Fruit fly (Drosophila melanogaster) whole organism, embryonic: ENCODE results near the gene CG32188.
A peak's percentile ranks its signal among the peaks of the same experiment; 100 is the strongest.

Source experiments
- Abd-B ChIP-seq: fragments of 200-800 bp; sonication (Bioruptor generic); optimal IDR thresholded peaks from 2 replicates; lab custom pipeline; 2018; ENCODE audit warnings: missing biosample characterization, mild to moderate bottlenecking, missing genetic modification characterization, moderate library complexity
- B-H1 ChIP-seq: fragments of 200-800 bp; sonication (Bioruptor generic); IDR thresholded peaks from 3 replicates; pipeline ENCODE4 v1.3.6; 2022; ENCODE audit warnings: missing biosample characterization, missing genetic modification characterization
- CG1024 ChIP-seq: fragments of 200-800 bp; sonication (Bioruptor generic); IDR thresholded peaks from 2 replicates; pipeline ENCODE4 v1.3.6; 2022; ENCODE audit warnings: missing biosample characterization, missing genetic modification characterization
- CG11247 ChIP-seq: fragments of 200-800 bp; sonication (Bioruptor generic); IDR thresholded peaks from 2 replicates; pipeline ENCODE4 v1.3.6; 2022; ENCODE audit warnings: missing biosample characterization, missing genetic modification characterization
- CG11456 ChIP-seq: fragments of 200-800 bp; sonication (Bioruptor generic); IDR thresholded peaks from 3 replicates; pipeline ENCODE4 v1.3.6; 2022; ENCODE audit warnings: missing biosample characterization, missing genetic modification characterization
- CG11504 ChIP-seq: fragments of 200-800 bp; sonication (Bioruptor generic); optimal IDR thresholded peaks from 3 replicates; lab custom pipeline; 2019; ENCODE audit warnings: missing biosample characterization, mild to moderate bottlenecking, missing genetic modification characterization, moderate library complexity
- CG12071 ChIP-seq: fragments of 200-800 bp; sonication (Bioruptor generic); optimal IDR thresholded peaks from 3 replicates; lab custom pipeline; 2018; ENCODE audit warnings: missing biosample characterization, mild to moderate bottlenecking, missing genetic modification characterization
- CG13287 ChIP-seq: fragments of 200-800 bp; sonication (Bioruptor generic); IDR thresholded peaks from 2 replicates; pipeline ENCODE4 v1.3.6; 2022; ENCODE audit warnings: missing biosample characterization, missing genetic modification characterization; ENCODE audit not compliant: partially characterized antibody
- CG14860 ChIP-seq: fragments of 200-800 bp; sonication (Bioruptor generic); IDR thresholded peaks from 3 replicates; pipeline ENCODE4 v1.3.6; 2022; ENCODE audit warnings: missing biosample characterization, missing genetic modification characterization; ENCODE audit not compliant: partially characterized antibody
- CG15269 ChIP-seq: fragments of 200-800 bp; sonication (Bioruptor generic); optimal IDR thresholded peaks from 2 replicates; lab custom pipeline; 2018; ENCODE audit warnings: missing biosample characterization, mild to moderate bottlenecking, missing genetic modification characterization, moderate library complexity
- CG2199 ChIP-seq: fragments of 200-800 bp; sonication (Bioruptor generic); IDR thresholded peaks from 3 replicates; pipeline ENCODE4 v1.3.6; 2022; ENCODE audit warnings: missing biosample characterization, missing genetic modification characterization
- CG30431 ChIP-seq: fragments of 200-800 bp; sonication (Bioruptor generic); optimal IDR thresholded peaks from 2 replicates; lab custom pipeline; 2017; ENCODE audit warnings: missing biosample characterization, missing genetic modification characterization
- CG31441 ChIP-seq: fragments of 200-800 bp; sonication (Bioruptor generic); IDR thresholded peaks from 2 replicates; pipeline ENCODE4 v1.3.6; 2022; ENCODE audit warnings: missing biosample characterization, missing genetic modification characterization
- CG34422 ChIP-seq: fragments of 200-800 bp; sonication (Bioruptor generic); IDR thresholded peaks from 3 replicates; pipeline ENCODE4 v1.3.6; 2022; ENCODE audit warnings: missing biosample characterization, missing genetic modification characterization
- CG3726 ChIP-seq: fragments of 200-800 bp; sonication (Bioruptor generic); IDR thresholded peaks from 3 replicates; pipeline ENCODE4, ENCODE4 v1.3.6; 2022; ENCODE audit warnings: missing biosample characterization, missing genetic modification characterization
- CG4282 ChIP-seq: fragments of 200-800 bp; sonication (Bioruptor generic); optimal IDR thresholded peaks from 2 replicates; lab custom pipeline; 2016; ENCODE audit warnings: missing biosample characterization, missing genetic modification characterization
- CG4617 ChIP-seq: fragments of 200-800 bp; sonication (Bioruptor generic); optimal IDR thresholded peaks from 3 replicates; lab custom pipeline; 2016; ENCODE audit warnings: missing biosample characterization, missing genetic modification characterization, borderline replicate concordance
- CG7786 ChIP-seq: fragments of 200-800 bp; sonication (Bioruptor generic); optimal IDR thresholded peaks from 2 replicates; lab custom pipeline; 2016; ENCODE audit warnings: missing biosample characterization, missing genetic modification characterization
- CG7928 ChIP-seq: fragments of 200-800 bp; sonication (Bioruptor generic); optimal IDR thresholded peaks from 2 replicates; lab custom pipeline; 2017; ENCODE audit warnings: missing biosample characterization, mild to moderate bottlenecking, missing genetic modification characterization
- CG8924 ChIP-seq: fragments of 200-800 bp; optimal IDR thresholded peaks from 3 replicates; lab custom pipeline; 2019; ENCODE audit warnings: missing biosample characterization, mild to moderate bottlenecking, missing genetic modification characterization, moderate library complexity
- Dref ChIP-seq: fragments of 200-800 bp; sonication (Bioruptor generic); IDR thresholded peaks from 2 replicates; pipeline ENCODE4 v1.3.6; 2022; ENCODE audit warnings: missing biosample characterization, missing genetic modification characterization
- E2f2 ChIP-seq: fragments of 200-800 bp; sonication (Bioruptor generic); IDR thresholded peaks from 2 replicates; pipeline ENCODE4 v1.3.6; 2022; ENCODE audit warnings: missing biosample characterization, missing genetic modification characterization
- Fer3 ChIP-seq: fragments of 200-800 bp; sonication (Bioruptor generic); optimal IDR thresholded peaks from 2 replicates; lab custom pipeline; 2018; ENCODE audit warnings: missing biosample characterization, mild to moderate bottlenecking, missing genetic modification characterization, moderate library complexity
- HLH3B ChIP-seq: fragments of 200-800 bp; sonication (Bioruptor generic); IDR thresholded peaks from 2 replicates; pipeline ENCODE4 v1.3.6; 2022; ENCODE audit warnings: missing biosample characterization, missing genetic modification characterization
- HLH4C ChIP-seq: fragments of 200-800 bp; sonication (Bioruptor generic); IDR thresholded peaks from 3 replicates; pipeline ENCODE4 v1.3.6; 2022; ENCODE audit warnings: missing biosample characterization, missing genetic modification characterization; ENCODE audit not compliant: partially characterized antibody
- Kr ChIP-seq: fragments of 200-800 bp; sonication (Bioruptor generic); optimal IDR thresholded peaks from 2 replicates; lab custom pipeline; 2017; ENCODE audit warnings: missing biosample characterization, mild to moderate bottlenecking, missing genetic modification characterization
- Optix ChIP-seq: fragments of 200-800 bp; sonication (Bioruptor generic); IDR thresholded peaks from 3 replicates; pipeline ENCODE4 v1.3.6; 2022; ENCODE audit warnings: missing biosample characterization, missing genetic modification characterization
- Pdp1 ChIP-seq, 2 experiments: fragments of 200-800 bp; sonication (Bioruptor generic); optimal IDR thresholded peaks; 3 replicates each; lab custom pipeline; 2016; ENCODE audit warnings: missing biosample characterization in 2 of 2, missing genetic modification characterization in 2 of 2, mild to moderate bottlenecking in 1 of 2, moderate library complexity in 1 of 2
- Rfx ChIP-seq: fragments of 200-800 bp; sonication (Bioruptor generic); IDR thresholded peaks from 2 replicates; pipeline ENCODE4 v1.3.6; 2022; ENCODE audit warnings: missing biosample characterization, missing genetic modification characterization
- Scr ChIP-seq: fragments of 200-800 bp; sonication (Bioruptor generic); IDR thresholded peaks from 2 replicates; pipeline ENCODE4 v1.3.6; 2022; ENCODE audit warnings: missing biosample characterization, missing genetic modification characterization; ENCODE audit not compliant: partially characterized antibody
- Sry-δ ChIP-seq: fragments of 200-800 bp; sonication (Bioruptor generic); optimal IDR thresholded peaks from 2 replicates; lab custom pipeline; 2016; ENCODE audit warnings: missing biosample characterization, missing genetic modification characterization
- TFAM ChIP-seq: fragments of 200-800 bp; sonication (Bioruptor generic); optimal IDR thresholded peaks from 2 replicates; lab custom pipeline; 2017; ENCODE audit warnings: missing biosample characterization, missing genetic modification characterization, inconsistent platforms
- ato ChIP-seq: fragments of 200-800 bp; sonication (Bioruptor generic); IDR thresholded peaks from 2 replicates; pipeline ENCODE4 v1.3.6; 2022; ENCODE audit warnings: missing biosample characterization, missing genetic modification characterization; ENCODE audit not compliant: partially characterized antibody
- cas ChIP-seq: fragments of 200-800 bp; sonication (Bioruptor generic); IDR thresholded peaks from 2 replicates; pipeline ENCODE4 v1.3.6; 2022; ENCODE audit warnings: missing biosample characterization, missing genetic modification characterization
- chm ChIP-seq: fragments of 200-800 bp; sonication (Bioruptor generic); IDR thresholded peaks from 2 replicates; pipeline ENCODE4 v1.3.6; 2022; ENCODE audit warnings: missing biosample characterization, missing genetic modification characterization
- crol ChIP-seq: fragments of 200-800 bp; sonication (Bioruptor generic); IDR thresholded peaks from 2 replicates; pipeline ENCODE4 v1.3.6; 2022; ENCODE audit warnings: missing biosample characterization, missing genetic modification characterization
- dimm ChIP-seq: fragments of 200-800 bp; sonication (Bioruptor generic); IDR thresholded peaks from 2 replicates; pipeline ENCODE4 v1.3.6; 2022; ENCODE audit warnings: missing biosample characterization, missing genetic modification characterization
- dysf ChIP-seq: fragments of 200-800 bp; sonication (Bioruptor generic); IDR thresholded peaks from 3 replicates; pipeline ENCODE4 v1.3.6; 2022; ENCODE audit warnings: missing biosample characterization, missing genetic modification characterization
- emc ChIP-seq: fragments of 200-800 bp; sonication (Bioruptor generic); optimal IDR thresholded peaks from 2 replicates; lab custom pipeline; 2016; ENCODE audit warnings: missing biosample characterization, missing genetic modification characterization
- exex ChIP-seq: fragments of 200-800 bp; sonication (Bioruptor generic); optimal IDR thresholded peaks from 4 replicates; lab custom pipeline; 2018; ENCODE audit warnings: missing biosample characterization, mild to moderate bottlenecking, missing genetic modification characterization, moderate library complexity
- ftz-f1 ChIP-seq: fragments of 200-800 bp; sonication (Bioruptor generic); optimal IDR thresholded peaks from 2 replicates; lab custom pipeline; 2016; ENCODE audit warnings: missing biosample characterization, missing genetic modification characterization
- hb ChIP-seq: fragments of 200-800 bp; sonication (Bioruptor generic); IDR thresholded peaks from 3 replicates; pipeline ENCODE4 v1.3.6; 2022; ENCODE audit warnings: missing biosample characterization, missing genetic modification characterization; ENCODE audit not compliant: partially characterized antibody
- insv ChIP-seq, 2 experiments: fragments of 200-800 bp; sonication (Bioruptor generic); optimal IDR thresholded peaks; 3 replicates each; lab custom pipeline; 2016 to 2018; ENCODE audit warnings: missing biosample characterization in 2 of 2, missing genetic modification characterization in 2 of 2
- kah ChIP-seq: fragments of 200-800 bp; sonication (Bioruptor generic); optimal IDR thresholded peaks from 2 replicates; lab custom pipeline; 2018; ENCODE audit warnings: missing biosample characterization, mild to moderate bottlenecking, missing genetic modification characterization
- psq ChIP-seq: fragments of 200-800 bp; sonication (Bioruptor generic); optimal IDR thresholded peaks from 2 replicates; lab custom pipeline; 2017; ENCODE audit warnings: missing biosample characterization, missing genetic modification characterization
- row ChIP-seq: fragments of 200-800 bp; sonication (Bioruptor generic); IDR thresholded peaks from 3 replicates; pipeline ENCODE4 v1.3.6; 2022; ENCODE audit warnings: missing biosample characterization, missing genetic modification characterization
- sd ChIP-seq: fragments of 200-800 bp; sonication (Bioruptor generic); optimal IDR thresholded peaks from 3 replicates; lab custom pipeline; 2018; ENCODE audit warnings: missing biosample characterization, mild to moderate bottlenecking, missing genetic modification characterization, moderate library complexity
- wdn ChIP-seq: fragments of 200-800 bp; sonication (Bioruptor generic); IDR thresholded peaks from 2 replicates; pipeline ENCODE4 v1.3.6; 2022; ENCODE audit warnings: missing biosample characterization, missing genetic modification characterization
- wek ChIP-seq: fragments of 200-800 bp; sonication (Bioruptor generic); optimal IDR thresholded peaks from 3 replicates; lab custom pipeline; 2018; ENCODE audit warnings: missing biosample characterization, mild to moderate bottlenecking, missing genetic modification characterization, moderate library complexity
- zf30C ChIP-seq: fragments of 200-800 bp; sonication (Bioruptor generic); optimal IDR thresholded peaks from 3 replicates; lab custom pipeline; 2018; ENCODE audit warnings: missing biosample characterization, mild to moderate bottlenecking, missing genetic modification characterization
- zfh2 ChIP-seq: fragments of 200-800 bp; sonication (Bioruptor generic); optimal IDR thresholded peaks from 2 replicates; lab custom pipeline; 2016; ENCODE audit warnings: missing biosample characterization, missing genetic modification characterization

The CG32188 gene

DNA sequence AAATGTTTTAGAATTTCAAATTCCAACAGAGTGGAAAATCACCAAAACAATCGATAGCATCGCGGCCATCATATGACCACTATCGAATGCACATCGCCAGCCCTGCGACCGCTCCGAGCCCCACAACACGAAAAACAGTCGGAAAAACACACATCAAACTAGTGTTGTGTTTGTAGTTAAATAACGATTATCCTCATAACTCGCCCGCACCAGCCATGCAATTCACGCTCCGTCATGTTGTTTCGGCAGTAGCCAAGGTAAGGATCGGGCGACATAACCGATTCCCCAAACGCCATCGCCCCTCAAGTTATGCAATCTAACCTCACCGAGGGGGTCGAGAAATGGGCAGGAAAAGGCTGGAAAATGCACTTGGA is 13.5 kb upstream of the CG32188 start (continued):
- no peak for TF ChIP-seq CG30431 (GFP tag; lab: Kevin White, UChicago)
- no peak for TF ChIP-seq kah
- no peak for TF ChIP-seq TFAM (GFP tag; lab: Kevin White, UChicago)
- no peak for TF ChIP-seq Optix (GFP tag; lab: Robert Waterston, UW)
- TF ChIP-seq Scr: peak; percentile 74
- TF ChIP-seq dysf (GFP tag; lab: Robert Waterston, UW): 0 out of 3 replicates have a peak, but pooled peaks have one; percentile 15
- TF ChIP-seq wek: no peak
- TF ChIP-seq HLH3B (GFP tag; lab: Robert Waterston, UW): no peak
- TF ChIP-seq psq: no peak
- no peak for TF ChIP-seq CG3726
- TF ChIP-seq CG15269 (tag; lab: Kevin White, UChicago): no peak
- no peak for TF ChIP-seq CG11456 (GFP tag; lab: Robert Waterston, UW)
- no peak for TF ChIP-seq CG8924 (tag; lab: Kevin White, UChicago)
- TF ChIP-seq sd (tag; lab: Kevin White, UChicago): no peak
- TF ChIP-seq Rfx (GFP tag; lab: Robert Waterston, UW): peak; percentile 63; the same call in 1 of the 2 replicates
- TF ChIP-seq CG7786 (GFP tag; lab: Kevin White, UChicago): no peak
- peak; percentile 68 for TF ChIP-seq CG13287 (GFP tag; lab: Robert Waterston, UW)
- TF ChIP-seq cas (GFP tag; lab: Robert Waterston, UW): no peak
- no peak for TF ChIP-seq exex (tag; lab: Kevin White, UChicago)
- TF ChIP-seq ato (GFP tag; lab: Robert Waterston, UW): peak; percentile 71
- TF ChIP-seq CG4617 (GFP tag; lab: Kevin White, UChicago): peak; percentile 91
- 0 out of 2 replicates have a peak, but pooled peaks have one; percentile 8 for TF ChIP-seq wdn
- no peak for TF ChIP-seq zf30C
- peak; percentile 71 for TF ChIP-seq hb (GFP tag; lab: Robert Waterston, UW)
- TF ChIP-seq CG4282 (GFP tag; lab: Kevin White, UChicago): no peak
- TF ChIP-seq emc (GFP tag; lab: Kevin White, UChicago): no peak
- peak; percentile 16 for TF ChIP-seq zfh2 (GFP tag; lab: Kevin White, UChicago)
- peak; percentile 74 for TF ChIP-seq Dref (GFP tag; lab: Robert Waterston, UW)
- TF ChIP-seq CG11504 (tag; lab: Kevin White, UChicago): no peak
- TF ChIP-seq HLH4C (GFP tag; lab: Robert Waterston, UW): peak; percentile 40; the same call in 2 of the 3 replicates
- peak; percentile 88 for TF ChIP-seq CG7928 (GFP tag; lab: Kevin White, UChicago)
- no peak for TF ChIP-seq Abd-B (GFP tag; lab: Kevin White, UChicago)
- peak; percentile 29; the same call in 1 of the 3 replicates for TF ChIP-seq CG14860 (GFP tag; lab: Robert Waterston, UW)
- TF ChIP-seq Sry-δ (GFP tag; lab: Kevin White, UChicago): peak; percentile 45
- no peak for TF ChIP-seq Kr
- TF ChIP-seq insv (GFP tag; optimal IDR thresholded peaks at IDR 0.05; lab: Kevin White, UChicago): no peak
- no peak for TF ChIP-seq chm (GFP tag; lab: Robert Waterston, UW)
- no peak for TF ChIP-seq Fer3 (tag; lab: Kevin White, UChicago)
- TF ChIP-seq row (GFP tag; lab: Robert Waterston, UW): peak; percentile 67
- TF ChIP-seq CG12071 (GFP tag; lab: Kevin White, UChicago): no peak
- 0 out of 2 replicates have a peak, but pooled peaks have one; percentile 11 for TF ChIP-seq CG11247 (GFP tag; lab: Robert Waterston, UW)
- peak; percentile 66 for TF ChIP-seq CG34422 (GFP tag; lab: Robert Waterston, UW)
- peak; percentile 56 for TF ChIP-seq crol (GFP tag; lab: Robert Waterston, UW)
- no peak for TF ChIP-seq dimm
- TF ChIP-seq Pdp1 (GFP tag; optimal IDR thresholded peaks at IDR 0.05; lab: Kevin White, UChicago): peak in 1 of 2 experiments; percentile 99
- TF ChIP-seq CG31441 (GFP tag; lab: Robert Waterston, UW): no peak
- TF ChIP-seq CG1024: no peak
- TF ChIP-seq CG2199: no peak
- TF ChIP-seq E2f2 (GFP tag; lab: Robert Waterston, UW): peak; percentile 48
- peak; percentile 75 for TF ChIP-seq ftz-f1 (GFP tag; lab: Kevin White, UChicago)
- TF ChIP-seq B-H1 (GFP tag; lab: Robert Waterston, UW): no peak
